Worm (Caenorhabditis elegans): Measurements from ENCODE around the gene nhr-207.

nhr-207 gene

DNA sequence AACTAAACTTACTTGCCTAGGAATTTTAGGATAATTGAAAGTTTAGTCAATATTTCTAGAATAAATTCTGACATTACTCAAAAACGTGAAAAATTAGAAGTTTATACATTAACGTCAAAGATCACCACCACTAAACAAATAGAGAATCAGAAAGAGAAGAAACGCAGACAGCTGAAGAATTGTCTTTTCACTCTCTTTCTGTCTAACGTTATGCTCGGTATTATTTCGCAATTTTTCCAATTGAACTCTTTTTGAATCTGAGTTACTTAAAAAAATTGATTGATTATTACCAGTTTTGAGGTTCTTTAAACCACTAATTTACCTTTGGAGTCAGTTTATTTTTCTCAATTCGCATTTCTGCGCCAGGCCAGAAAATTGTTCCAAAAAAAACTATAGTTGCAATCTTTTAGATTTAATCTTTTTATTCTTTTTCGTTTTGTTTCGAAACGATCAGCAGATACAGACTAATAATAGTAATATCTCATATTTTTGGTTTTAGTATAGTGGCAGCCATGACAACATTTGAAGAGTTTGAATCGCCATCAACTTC is 4.9 kb downstream of the nhr-207 start, which contains the start of gene nhr-154:
Gene nhr-154 (plus strand): TSS at position 500 of the 550 bp plus-strand sequence.
- TF ChIP-seq ztf-16 (tag; optimal IDR thresholded peaks at IDR 0.05) (no peak), ceh-45 (GFP tag; IDR thresholded peaks at IDR 0.05) (no peak), hlh-15 (tag; optimal IDR thresholded peaks at IDR 0.05) (no peak), ceh-22 (tag; optimal IDR thresholded peaks at IDR 0.05) (no peak), dve-1 (tag; optimal IDR thresholded peaks at IDR 0.05) (no peak), hlh-6 (tag; optimal IDR thresholded peaks at IDR 0.05) (no peak), nhr-11 (tag; optimal IDR thresholded peaks at IDR 0.05) (no peak), pat-9 (tag; optimal IDR thresholded peaks at IDR 0.05) (no peak), lim-6 (tag; optimal IDR thresholded peaks at IDR 0.05) (no peak), ceh-9 (tag; optimal IDR thresholded peaks at IDR 0.05) (no peak)

DNA sequence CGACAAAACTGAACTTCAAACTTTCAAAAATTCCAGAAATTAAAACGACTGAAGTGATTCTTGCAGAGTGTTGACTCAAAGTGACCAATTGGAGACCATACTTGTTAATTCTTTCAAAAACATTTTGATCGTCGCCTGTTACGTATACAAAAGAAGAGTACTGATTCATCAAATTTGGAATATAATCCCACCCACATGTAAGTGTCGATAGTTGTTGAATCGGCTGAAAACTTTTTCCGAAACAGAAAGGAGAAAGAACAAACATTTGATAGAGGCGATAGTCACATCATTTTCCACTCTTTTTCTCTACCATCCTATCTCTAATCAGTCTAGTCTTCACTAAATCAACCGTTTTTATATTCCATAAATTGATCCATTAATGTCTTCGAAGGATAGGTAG is 8.0 kb downstream of the nhr-207 start, which contains the start of gene nhr-153:
Gene nhr-153 (plus strand): TSS at position 301 of the 400 bp plus-strand sequence.
- TF ChIP-seq unc-42 (tag; optimal IDR thresholded peaks at IDR 0.05) (no peak), ceh-24 (tag; optimal IDR thresholded peaks at IDR 0.05) (no peak), ceh-19 (GFP tag; optimal IDR thresholded peaks at IDR 0.05) (no peak), che-1 (tag; optimal IDR thresholded peaks at IDR 0.05) (no peak), hlh-6 (tag; optimal IDR thresholded peaks at IDR 0.05) (no peak), K02D7.2 (tag; optimal IDR thresholded peaks at IDR 0.05) (no peak), rnt-1 (tag; optimal IDR thresholded peaks at IDR 0.05) (no peak), ets-4 (tag; optimal IDR thresholded peaks at IDR 0.05) (no peak), ttx-3 (tag; optimal IDR thresholded peaks at IDR 0.05) (no peak), fax-1 (tag; optimal IDR thresholded peaks at IDR 0.05) (no peak), sdc-2 (tag; optimal IDR thresholded peaks at IDR 0.05) (no peak), ceh-2 (tag; optimal IDR thresholded peaks at IDR 0.05) (no peak), pag-3 (tag; optimal IDR thresholded peaks at IDR 0.05; ENCODE audit: borderline replicate concordance) (no peak), ceh-6 (GFP tag; optimal IDR thresholded peaks at IDR 0.05) (no peak), ahr-1 (tag; optimal IDR thresholded peaks at IDR 0.05) (no peak)

DNA sequence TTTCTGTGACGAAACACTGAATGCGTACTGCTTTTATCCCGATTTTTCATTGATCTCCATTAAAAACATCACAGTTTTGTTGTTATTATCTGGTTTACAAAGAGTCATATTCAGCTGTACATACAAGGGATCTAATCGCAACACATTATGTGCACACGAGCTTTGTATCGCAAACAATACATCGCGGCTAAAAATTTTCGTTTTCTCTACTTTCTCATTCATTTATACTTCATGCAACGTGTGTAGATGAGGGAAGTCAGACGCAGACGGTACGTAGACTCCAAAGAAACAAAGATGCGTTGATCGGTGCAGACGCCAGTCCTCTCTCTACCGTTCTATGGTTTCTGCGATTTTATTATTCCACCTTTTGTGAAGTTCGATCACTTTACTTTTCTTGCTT is 10.9 kb downstream of the nhr-207 start, which contains the start of gene nhr-136:
Gene nhr-136 (plus strand): TSS at position 301 of the 400 bp plus-strand sequence.
- no peak for TF ChIP-seq ceh-19 (GFP tag; optimal IDR thresholded peaks at IDR 0.05)

DNA sequence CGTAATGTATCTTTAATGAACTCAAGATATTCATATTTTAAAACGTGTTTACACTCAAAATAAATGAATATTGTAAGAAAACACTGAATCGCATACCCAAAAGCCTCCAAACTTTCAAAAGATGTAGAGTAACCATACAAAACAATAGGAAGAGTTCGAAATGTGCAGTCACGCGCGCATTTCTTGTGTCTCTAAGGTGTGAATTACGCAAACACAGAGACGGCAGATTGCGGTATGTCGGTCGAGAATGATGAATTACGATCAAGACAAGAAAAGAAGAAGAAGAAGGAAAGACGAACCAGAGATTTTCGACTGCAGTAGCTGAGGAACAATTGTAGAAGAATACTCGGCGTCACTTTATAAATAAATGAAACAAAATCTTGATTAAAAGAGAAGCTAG is 15.5 kb downstream of the nhr-207 start, which contains the start of gene lhpp-1:
Gene lhpp-1 (minus strand): TSS at position 354 of the 400 bp plus-strand sequence.
- TF ChIP-seq unc-55 (GFP tag; optimal IDR thresholded peaks at IDR 0.05) (peak; percentile 33), pqm-1 (tag; optimal IDR thresholded peaks at IDR 0.05) (no peak), ets-4 (tag; optimal IDR thresholded peaks at IDR 0.05) (no peak), hlh-30 (tag; optimal IDR thresholded peaks at IDR 0.05; ENCODE audit: insufficient read depth) (peak; percentile 55)

DNA sequence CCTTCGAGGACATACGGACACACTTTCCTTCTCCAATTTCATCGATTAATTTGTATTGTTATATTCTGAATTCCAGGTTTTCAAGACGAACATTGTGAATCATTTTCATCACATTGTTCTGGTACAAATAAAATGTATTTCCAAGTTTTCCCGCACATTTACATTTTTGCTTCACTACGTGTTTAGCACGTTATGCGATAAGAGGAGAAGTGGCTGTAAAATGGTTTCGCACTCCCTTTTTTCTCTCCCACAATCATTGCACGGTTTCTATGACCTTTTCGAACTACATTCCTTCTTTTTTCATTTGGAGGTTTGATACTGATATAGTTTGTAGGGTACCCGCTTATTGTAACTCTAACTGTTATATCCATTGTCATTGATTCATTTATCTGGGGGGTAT is 17.8 kb downstream of the nhr-207 start:
- no peak for TF ChIP-seq ama-1 (optimal IDR thresholded peaks at IDR 0.05)
- TF ChIP-seq rnt-1 (tag; optimal IDR thresholded peaks at IDR 0.05), result no peak
- no peak for TF ChIP-seq che-1 (tag; optimal IDR thresholded peaks at IDR 0.05)
- TF ChIP-seq zip-5 (tag; optimal IDR thresholded peaks at IDR 0.05), result no peak
- TF ChIP-seq ceh-22 (tag; optimal IDR thresholded peaks at IDR 0.05), result no peak
- no peak for TF ChIP-seq ceh-9 (tag; optimal IDR thresholded peaks at IDR 0.05)
- no peak for TF ChIP-seq eyg-1 (tag; optimal IDR thresholded peaks at IDR 0.05)
- TF ChIP-seq hlh-13 (GFP tag; optimal IDR thresholded peaks at IDR 0.05), result no peak
- no peak for TF ChIP-seq lim-6 (tag; optimal IDR thresholded peaks at IDR 0.05)
- no peak for TF ChIP-seq fax-1 (tag; optimal IDR thresholded peaks at IDR 0.05)
- TF ChIP-seq ets-4 (tag; optimal IDR thresholded peaks at IDR 0.05), result no peak
- no peak for TF ChIP-seq unc-42 (tag; optimal IDR thresholded peaks at IDR 0.05)
- no peak for TF ChIP-seq hlh-15 (tag; optimal IDR thresholded peaks at IDR 0.05)
- TF ChIP-seq pag-3 (tag; optimal IDR thresholded peaks at IDR 0.05; ENCODE audit: borderline replicate concordance), result no peak
- no peak for TF ChIP-seq pat-9 (tag; optimal IDR thresholded peaks at IDR 0.05)
- TF ChIP-seq hlh-30 (tag; optimal IDR thresholded peaks at IDR 0.05; ENCODE audit: insufficient read depth), result no peak
- TF ChIP-seq K09A11.1 (tag; optimal IDR thresholded peaks at IDR 0.05; ENCODE audit: insufficient read depth), result no peak
- no peak for TF ChIP-seq tbx-7 (tag; optimal IDR thresholded peaks at IDR 0.05)
- no peak for TF ChIP-seq madf-2 (tag; optimal IDR thresholded peaks at IDR 0.05)
- no peak for TF ChIP-seq nhr-232 (tag; optimal IDR thresholded peaks at IDR 0.05)

Data from whole organism, late embryonic.